Worm (Caenorhabditis elegans): ENCODE data around the gene ZK970.8.

Gene ZK970.8

ce11 chrII:10302646-10303045, 6.8 kb upstream of the ZK970.8 start, which contains the start of gene clpp-1:
Gene clpp-1 (minus strand): TSS chrII:10302842.
- TF ChIP-seq ztf-3 (GFP tag; optimal IDR thresholded peaks at IDR 0.05): no peak
- no peak for TF ChIP-seq F23B12.7 (tag; optimal IDR thresholded peaks at IDR 0.05; ENCODE audit: insufficient read depth)
- TF ChIP-seq tbx-9 (tag; optimal IDR thresholded peaks at IDR 0.05; ENCODE audit: borderline replicate concordance): no peak
- TF ChIP-seq mcd-1 (GFP tag; IDR thresholded peaks at IDR 0.05): no peak
- no peak for TF ChIP-seq lin-26 (GFP tag; IDR thresholded peaks at IDR 0.05)
- TF ChIP-seq cebp-1 (GFP tag; IDR thresholded peaks at IDR 0.05): no peak
- no peak for TF ChIP-seq cebp-1 (tag; optimal IDR thresholded peaks at IDR 0.05)
- no peak for TF ChIP-seq F33H1.4 (GFP tag; IDR thresholded peaks at IDR 0.05)
- TF ChIP-seq pbrm-1 (GFP tag; IDR thresholded peaks at IDR 0.05): no peak; the same call in 1 of the 2 replicates
- no peak for TF ChIP-seq zfh-2 (GFP tag; conservative IDR thresholded peaks at IDR 0.05)
- TF ChIP-seq nhr-179 (tag; optimal IDR thresholded peaks at IDR 0.05): no peak
- no peak for TF ChIP-seq D2030.7 (GFP tag; IDR thresholded peaks at IDR 0.05)
- TF ChIP-seq egrh-3 (GFP tag; IDR thresholded peaks at IDR 0.05): no peak
- TF ChIP-seq sdz-38 (tag; optimal IDR thresholded peaks at IDR 0.05): no peak
- no peak for TF ChIP-seq egl-18 (GFP tag; IDR thresholded peaks at IDR 0.05)
- no peak for TF ChIP-seq attf-3 (GFP tag; conservative IDR thresholded peaks at IDR 0.05)
- no peak for TF ChIP-seq attf-5 (GFP tag; optimal IDR thresholded peaks at IDR 0.05)
- TF ChIP-seq tlf-1 (GFP tag; optimal IDR thresholded peaks at IDR 0.05): peak; percentile 31
- TF ChIP-seq bed-2 (GFP tag; IDR thresholded peaks at IDR 0.05): no peak
- no peak for TF ChIP-seq akir-1 (GFP tag; optimal IDR thresholded peaks at IDR 0.05)
- no peak for TF ChIP-seq nhr-80 (tag; optimal IDR thresholded peaks at IDR 0.05)
- no peak for TF ChIP-seq F52B5.7 (tag; optimal IDR thresholded peaks at IDR 0.05)
- TF ChIP-seq ztf-26 (tag; optimal IDR thresholded peaks at IDR 0.05): no peak
- TF ChIP-seq pha-4 (tag; optimal IDR thresholded peaks at IDR 0.05): no peak
- no peak for TF ChIP-seq nhr-90 (tag; optimal IDR thresholded peaks at IDR 0.05)
- no peak for TF ChIP-seq ccch-3 (GFP tag; optimal IDR thresholded peaks at IDR 0.05)
- no peak for TF ChIP-seq mxl-1 (tag; optimal IDR thresholded peaks at IDR 0.05)
- no peak for TF ChIP-seq snpc-1.3 (tag; optimal IDR thresholded peaks at IDR 0.05; ENCODE audit: insufficient read depth)
- no peak for TF ChIP-seq F39B2.1 (GFP tag; IDR thresholded peaks at IDR 0.05)
- TF ChIP-seq hrde-1 (tag; optimal IDR thresholded peaks at IDR 0.05; ENCODE audit: borderline replicate concordance): no peak
- no peak for TF ChIP-seq hmg-1.2 (GFP tag; IDR thresholded peaks at IDR 0.05)
- no peak for TF ChIP-seq B0261.1 (tag; optimal IDR thresholded peaks at IDR 0.05)
- TF ChIP-seq rpc-1 (optimal IDR thresholded peaks at IDR 0.05): no peak
- no peak for TF ChIP-seq rpc-1 (tag; optimal IDR thresholded peaks at IDR 0.05)
- peak; percentile 35 for TF ChIP-seq ama-1 (optimal IDR thresholded peaks at IDR 0.05)
- no peak for TF ChIP-seq ama-1 (GFP tag; optimal IDR thresholded peaks at IDR 0.05)
- TF ChIP-seq gei-17 (GFP tag; optimal IDR thresholded peaks at IDR 0.05): peak; percentile 12
- no peak for TF ChIP-seq let-526 (GFP tag; IDR thresholded peaks at IDR 0.05)
- TF ChIP-seq ceh-91 (GFP tag; IDR thresholded peaks at IDR 0.05): no peak
- no peak for TF ChIP-seq let-607 (tag; optimal IDR thresholded peaks at IDR 0.05)
- no peak for TF ChIP-seq sea-2 (GFP tag; IDR thresholded peaks at IDR 0.05)
- no peak for TF ChIP-seq lsy-27 (tag; optimal IDR thresholded peaks at IDR 0.05; ENCODE audit: borderline replicate concordance, insufficient read depth)
- no peak for TF ChIP-seq tbp1 (GFP tag; optimal IDR thresholded peaks at IDR 0.05)
- 0 out of 2 replicates have a peak, but pooled peaks have one; percentile 7 for TF ChIP-seq bed-1 (GFP tag; IDR thresholded peaks at IDR 0.05)
- TF ChIP-seq ceh-100 (GFP tag; IDR thresholded peaks at IDR 0.05): no peak
- TF ChIP-seq K12H6.12 (tag; optimal IDR thresholded peaks at IDR 0.05): no peak
- TF ChIP-seq fkh-3 (tag; optimal IDR thresholded peaks at IDR 0.05): no peak
- no peak for TF ChIP-seq snpc-4 (GFP tag; optimal IDR thresholded peaks at IDR 0.05)
- no peak for TF ChIP-seq snpc-4 (tag; optimal IDR thresholded peaks at IDR 0.05)
- TF ChIP-seq dpl-1 (GFP tag; optimal IDR thresholded peaks at IDR 0.05): no peak
- TF ChIP-seq F57C9.4 (tag; optimal IDR thresholded peaks at IDR 0.05): no peak
